Worm (Caenorhabditis elegans) whole organism, L3 larva: ENCODE results near the gene skr-9.
A peak's percentile ranks its signal among the peaks of the same experiment; 100 is the strongest.
"Not testable (repeated sequence)": the region's sequence is repeated elsewhere in the genome, so short reads cannot be mapped to it uniquely, and the experiment has no call there.

Experiments used
- R02D3.7 ChIP-seq: fragments of 150-350 bp; optimal IDR thresholded peaks from 2 replicates; lab custom pipeline; 2014; ENCODE audit warnings: missing biosample characterization, missing genetic modification characterization
- ZK546.5 ChIP-seq: sonication (generic microtip); optimal IDR thresholded peaks from 2 replicates; lab custom pipeline; 2017; ENCODE audit warnings: missing biosample characterization, missing genetic modification characterization
- aly-2 ChIP-seq: fragments of 150-350 bp; optimal IDR thresholded peaks from 2 replicates; lab custom pipeline; 2014; ENCODE audit warnings: missing biosample characterization, missing genetic modification characterization
- ceh-16 ChIP-seq: sonication (generic microtip); optimal IDR thresholded peaks from 2 replicates; lab custom pipeline; 2017; ENCODE audit warnings: missing biosample characterization, missing genetic modification characterization
- ceh-82 ChIP-seq: fragments of 150-350 bp; optimal IDR thresholded peaks from 2 replicates; lab custom pipeline; 2014; ENCODE audit warnings: missing biosample characterization, missing genetic modification characterization
- ceh-9 ChIP-seq: sonication (generic microtip); optimal IDR thresholded peaks from 2 replicates; lab custom pipeline; 2018; ENCODE audit warnings: missing biosample characterization, missing genetic modification characterization
- daf-12 ChIP-seq: fragments of 150-350 bp; optimal IDR thresholded peaks from 2 replicates; lab custom pipeline; 2014; ENCODE audit warnings: missing biosample characterization, missing genetic modification reagents, missing genetic modification characterization
- egl-27 ChIP-seq: sonication (generic microtip); optimal IDR thresholded peaks from 4 replicates; lab custom pipeline; 2017; ENCODE audit warnings: missing biosample characterization, missing genetic modification reagents, missing genetic modification characterization
- egl-5 ChIP-seq: fragments of 150-350 bp; optimal IDR thresholded peaks from 2 replicates; lab custom pipeline; 2017; ENCODE audit warnings: missing biosample characterization, missing genetic modification reagents, missing genetic modification characterization, inconsistent platforms
- elt-1 ChIP-seq: fragments of 150-350 bp; optimal IDR thresholded peaks from 2 replicates; lab custom pipeline; 2014; ENCODE audit warnings: missing biosample characterization, missing genetic modification characterization
- elt-2 ChIP-seq: sonication (generic microtip); optimal IDR thresholded peaks from 2 replicates; lab custom pipeline; 2016; ENCODE audit warnings: missing genetic modification reagents, mild to moderate bottlenecking, missing genetic modification characterization, missing compliant biosample characterization
- elt-3 ChIP-seq, 3 experiments: fragments of 150-350 bp in 1 of 3; sonication (generic microtip) in 2 of 3; optimal IDR thresholded peaks; 2 replicates in 2 of 3; 4 replicates in 1 of 3; lab custom pipeline; 2014 to 2017; ENCODE audit warnings: missing biosample characterization in 3 of 3, missing genetic modification characterization in 3 of 3
- eor-1 ChIP-seq, 2 experiments: fragments of 150-350 bp; optimal IDR thresholded peaks; 2 replicates each; lab custom pipeline; 2014 to 2018; ENCODE audit warnings: missing biosample characterization in 2 of 2, missing genetic modification characterization in 2 of 2
- fkh-2 ChIP-seq: fragments of 150-350 bp; optimal IDR thresholded peaks from 2 replicates; lab custom pipeline; 2014; ENCODE audit warnings: missing biosample characterization, missing genetic modification reagents, missing genetic modification characterization
- hmg-11 ChIP-seq: sonication (generic microtip); optimal IDR thresholded peaks from 2 replicates; lab custom pipeline; 2016; ENCODE audit warnings: missing genetic modification characterization, missing compliant biosample characterization
- lin-15B ChIP-seq: fragments of 150-350 bp; optimal IDR thresholded peaks from 2 replicates; lab custom pipeline; 2014; ENCODE audit warnings: missing biosample characterization, missing genetic modification characterization
- lin-39 ChIP-seq: fragments of 150-350 bp; optimal IDR thresholded peaks from 2 replicates; lab custom pipeline; 2018; ENCODE audit warnings: missing biosample characterization, missing genetic modification reagents, missing genetic modification characterization
- lsy-12 ChIP-seq: sonication (generic microtip); optimal IDR thresholded peaks from 2 replicates; lab custom pipeline; 2016; ENCODE audit warnings: mild to moderate bottlenecking, missing genetic modification characterization, missing compliant biosample characterization
- mdl-1 ChIP-seq: fragments of 150-350 bp; optimal IDR thresholded peaks from 2 replicates; lab custom pipeline; 2014; ENCODE audit warnings: missing biosample characterization, missing genetic modification characterization
- mml-1 ChIP-seq: fragments of 150-350 bp; sonication (generic microtip); optimal IDR thresholded peaks from 3 replicates; lab custom pipeline; 2014; ENCODE audit warnings: missing biosample characterization, missing genetic modification characterization
- nfya-1 ChIP-seq: sonication (generic microtip); optimal IDR thresholded peaks from 2 replicates; lab custom pipeline; 2017; ENCODE audit warnings: missing genetic modification characterization, mild to moderate bottlenecking, missing compliant biosample characterization, antibody characterized with exemption, moderate library complexity; ENCODE audit not compliant: insufficient read depth
- nhr-11 ChIP-seq: fragments of 150-350 bp; optimal IDR thresholded peaks from 2 replicates; lab custom pipeline; 2014; ENCODE audit warnings: missing biosample characterization, missing genetic modification characterization
- nhr-12 ChIP-seq: fragments of 150-350 bp; optimal IDR thresholded peaks from 2 replicates; lab custom pipeline; 2014; ENCODE audit warnings: missing biosample characterization, missing genetic modification characterization
- nhr-23 ChIP-seq: fragments of 150-350 bp; optimal IDR thresholded peaks from 2 replicates; lab custom pipeline; 2014; ENCODE audit warnings: missing biosample characterization, missing genetic modification reagents, missing genetic modification characterization
- nhr-237 ChIP-seq: fragments of 150-350 bp; optimal IDR thresholded peaks from 2 replicates; lab custom pipeline; 2014; ENCODE audit warnings: missing biosample characterization, missing genetic modification characterization
- nhr-25 ChIP-seq: sonication (generic microtip); optimal IDR thresholded peaks from 2 replicates; lab custom pipeline; 2017; ENCODE audit warnings: missing biosample characterization, missing genetic modification characterization
- nhr-28 ChIP-seq: fragments of 150-350 bp; optimal IDR thresholded peaks from 2 replicates; lab custom pipeline; 2014; ENCODE audit warnings: missing biosample characterization, missing genetic modification characterization
- nhr-43 ChIP-seq: sonication (generic microtip); optimal IDR thresholded peaks from 2 replicates; lab custom pipeline; 2016; ENCODE audit warnings: mild to moderate bottlenecking, missing genetic modification characterization, missing compliant biosample characterization; ENCODE audit not compliant: poor library complexity, severe bottlenecking
- nhr-67 ChIP-seq: fragments of 150-350 bp; optimal IDR thresholded peaks from 2 replicates; lab custom pipeline; 2014; ENCODE audit warnings: missing biosample characterization, missing genetic modification characterization
- nhr-76 ChIP-seq: fragments of 150-350 bp; sonication (generic microtip); optimal IDR thresholded peaks from 5 replicates; lab custom pipeline; 2014; ENCODE audit warnings: missing biosample characterization, missing genetic modification characterization
- nhr-77 ChIP-seq: fragments of 150-350 bp; optimal IDR thresholded peaks from 2 replicates; lab custom pipeline; 2014; ENCODE audit warnings: missing biosample characterization, missing genetic modification characterization
- pha-4 ChIP-seq: fragments of 150-350 bp; optimal IDR thresholded peaks from 2 replicates; lab custom pipeline; 2014; ENCODE audit warnings: missing biosample characterization, missing genetic modification reagents, missing genetic modification characterization
- pqm-1 ChIP-seq: fragments of 150-350 bp; optimal IDR thresholded peaks from 2 replicates; lab custom pipeline; 2017; ENCODE audit warnings: missing biosample characterization, missing genetic modification characterization, inconsistent platforms
- sea-2 ChIP-seq: fragments of 150-350 bp; sonication (generic microtip); optimal IDR thresholded peaks from 4 replicates; lab custom pipeline; 2014; ENCODE audit warnings: missing biosample characterization, missing genetic modification reagents, missing genetic modification characterization
- skn-1 ChIP-seq: fragments of 150-350 bp; optimal IDR thresholded peaks from 2 replicates; lab custom pipeline; 2014; ENCODE audit warnings: missing biosample characterization, missing genetic modification characterization
- snpc-4 ChIP-seq: fragments of 150-350 bp; optimal IDR thresholded peaks from 2 replicates; lab custom pipeline; 2014; ENCODE audit warnings: missing biosample characterization, missing genetic modification characterization
- tbx-2 ChIP-seq: sonication (generic microtip); optimal IDR thresholded peaks from 2 replicates; lab custom pipeline; 2016; ENCODE audit warnings: mild to moderate bottlenecking, missing genetic modification characterization, missing compliant biosample characterization
- unc-39 ChIP-seq: sonication (generic microtip); optimal IDR thresholded peaks from 4 replicates; lab custom pipeline; 2017; ENCODE audit warnings: missing biosample characterization, missing genetic modification characterization
- unc-62 ChIP-seq: fragments of 150-350 bp; sonication (generic microtip); optimal IDR thresholded peaks from 4 replicates; lab custom pipeline; 2014; ENCODE audit warnings: missing biosample characterization, missing genetic modification reagents, missing genetic modification characterization
- zag-1 ChIP-seq: fragments of 150-350 bp; optimal IDR thresholded peaks from 2 replicates; lab custom pipeline; 2014; ENCODE audit warnings: missing biosample characterization, missing genetic modification characterization
- ztf-4 ChIP-seq: fragments of 150-350 bp; optimal IDR thresholded peaks from 2 replicates; lab custom pipeline; 2014; ENCODE audit warnings: missing biosample characterization, missing genetic modification characterization

skr-9 gene

DNA sequence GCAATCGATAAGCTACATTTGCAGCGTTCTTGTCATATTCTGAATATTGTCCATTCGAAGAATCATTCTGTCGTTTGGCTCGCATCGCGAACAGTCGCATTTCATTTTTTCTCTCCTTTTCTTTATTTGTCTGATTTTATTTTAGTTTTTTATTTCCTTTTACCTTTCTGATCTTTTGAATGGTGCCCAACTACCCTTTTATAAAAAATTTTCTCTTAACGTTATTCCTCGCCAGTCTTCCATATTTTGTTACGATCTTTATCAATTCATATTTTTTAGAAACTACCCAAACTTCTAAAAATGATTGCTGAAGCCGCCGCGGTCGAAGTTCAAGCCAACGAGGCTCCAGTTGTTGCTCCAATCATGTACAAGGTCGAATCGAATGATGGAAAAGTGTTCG is at the start of gene skr-9:
skr-9 (plus strand) TSS at position 301 of the 400 bp plus-strand sequence.
- not testable (repeated sequence) for TF ChIP-seq nhr-28 (tag; lab: Kevin White, UChicago); eor-1 (tag; optimal IDR thresholded peaks at IDR 0.05; lab: Kevin White, UChicago); ceh-82 (tag; lab: Kevin White, UChicago)

DNA sequence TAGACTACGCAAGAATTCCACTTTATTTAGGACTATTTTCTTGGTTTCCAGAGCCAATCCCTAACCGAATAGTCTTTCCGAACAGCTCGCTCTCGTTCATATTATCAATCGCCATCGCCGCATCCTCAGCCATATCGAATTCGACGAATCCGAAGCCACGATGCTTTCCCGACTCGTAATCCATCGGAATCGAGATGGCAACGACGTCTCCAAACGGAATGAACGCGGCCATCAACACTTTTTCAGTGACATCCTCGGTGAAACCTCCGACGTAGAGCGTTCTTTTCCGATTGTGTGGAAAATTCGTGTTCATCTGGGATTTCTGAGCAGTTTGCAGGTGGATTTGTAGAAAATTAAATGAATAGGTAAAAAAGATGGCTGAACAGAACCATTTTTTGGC is 47.0 kb upstream of the skr-9 start, which contains the start of gene cyn-13:
cyn-13 (minus strand) TSS at position 313 of the 400 bp plus-strand sequence.
- TF ChIP-seq nhr-76 (tag; lab: Kevin White, UChicago), result no peak
- no peak for TF ChIP-seq aly-2 (tag; lab: Kevin White, UChicago)
- no peak for TF ChIP-seq daf-12 (tag; lab: Kevin White, UChicago)
- no peak for TF ChIP-seq R02D3.7 (tag; lab: Kevin White, UChicago)
- TF ChIP-seq nfya-1 (tag; lab: Kevin White, UChicago), result no peak
- no peak for TF ChIP-seq egl-27 (tag; lab: Kevin White, UChicago)

DNA sequence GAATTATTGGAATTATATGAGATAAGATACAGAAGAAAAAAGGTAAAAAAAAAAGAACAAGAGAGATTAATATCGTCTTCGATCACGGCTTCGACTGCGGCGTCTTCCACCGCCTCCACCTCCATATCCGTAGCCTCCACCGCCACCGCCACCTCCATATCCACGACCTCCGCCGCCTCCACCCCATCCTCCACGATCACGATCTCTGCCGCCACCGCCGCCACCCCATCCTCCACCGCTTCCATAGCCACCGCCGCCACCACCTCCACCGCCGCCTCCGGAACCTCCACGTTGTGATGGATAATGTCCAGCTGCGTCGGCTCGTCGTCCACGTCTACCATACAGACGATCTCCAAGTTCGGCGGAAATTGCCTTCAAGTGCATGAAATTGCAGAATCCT is 46.6 kb upstream of the skr-9 start:
- TF ChIP-seq ZK546.5 (tag; lab: Kevin White, UChicago) (no peak), ceh-16 (tag; lab: Kevin White, UChicago) (no peak), mml-1 (tag; lab: Kevin White, UChicago) (no peak), hmg-11 (tag; lab: Kevin White, UChicago) (no peak)

DNA sequence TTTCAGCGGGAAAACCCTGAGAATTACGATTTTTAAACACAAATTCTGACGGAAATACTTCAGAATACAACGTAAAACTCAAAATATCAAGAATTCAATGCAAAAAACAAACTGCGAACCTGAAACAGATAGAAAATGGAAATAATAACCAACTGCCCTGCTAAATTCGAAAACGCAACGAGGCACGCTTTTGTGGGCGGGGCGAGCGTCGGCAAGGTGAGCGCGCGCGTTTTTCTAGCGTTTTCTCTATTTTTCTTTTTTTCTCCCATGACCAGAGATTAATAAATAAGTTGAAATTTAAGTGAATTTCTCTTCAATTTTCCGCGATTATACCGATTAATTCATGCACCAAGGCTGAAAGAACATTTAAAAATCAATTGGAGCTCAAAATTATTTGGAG is 44.8 kb upstream of the skr-9 start, which contains the start of gene uaf-2:
uaf-2 (minus strand) TSS at position 183 of the 400 bp plus-strand sequence.
- TF ChIP-seq skn-1 (no peak), sea-2 (GFP tag; lab: Kevin White, UChicago) (no peak), nhr-28 (tag; lab: Kevin White, UChicago) (no peak), nhr-11 (no peak), fkh-2 (tag; lab: Kevin White, UChicago) (no peak), nhr-237 (tag; lab: Kevin White, UChicago) (no peak), nhr-76 (tag; lab: Kevin White, UChicago) (no peak), pqm-1 (tag; lab: Kevin White, UChicago) (no peak), daf-12 (tag; lab: Kevin White, UChicago) (no peak), elt-1 (no peak), nhr-43 (tag; lab: Kevin White, UChicago) (peak; percentile 47), unc-62 (GFP tag; lab: Kevin White, UChicago) (no peak), lin-39 (peak; percentile 32), snpc-4 (tag; lab: Kevin White, UChicago) (no peak), zag-1 (tag; lab: Kevin White, UChicago) (no peak), unc-39 (tag; lab: Kevin White, UChicago) (no peak), ceh-9 (tag; lab: Kevin White, UChicago) (no peak), eor-1 (tag; optimal IDR thresholded peaks at IDR 0.05; lab: Kevin White, UChicago) (no peak), nfya-1 (tag; lab: Kevin White, UChicago) (peak; percentile 56), nhr-12 (no peak), elt-2 (tag; lab: Kevin White, UChicago) (peak; percentile 1), egl-5 (tag; lab: Kevin White, UChicago) (no peak), ztf-4 (tag; lab: Kevin White, UChicago) (no peak), egl-27 (tag; lab: Kevin White, UChicago) (no peak), hmg-11 (tag; lab: Kevin White, UChicago) (peak; percentile 80), nhr-23 (tag; lab: Kevin White, UChicago) (peak; percentile 52), tbx-2 (no peak), elt-3 (tag; optimal IDR thresholded peaks at IDR 0.05; lab: Kevin White, UChicago) (no peak), ZK546.5 (tag; lab: Kevin White, UChicago) (no peak), nhr-67 (tag; lab: Kevin White, UChicago) (no peak), nhr-25 (tag; lab: Kevin White, UChicago) (no peak), nhr-77 (tag; lab: Kevin White, UChicago) (no peak), pha-4 (tag; lab: Kevin White, UChicago) (peak; percentile 61), aly-2 (tag; lab: Kevin White, UChicago) (no peak), mdl-1 (tag; lab: Kevin White, UChicago) (no peak), lin-15B (tag; lab: Kevin White, UChicago) (peak; percentile 3), mml-1 (tag; lab: Kevin White, UChicago) (no peak), ceh-16 (tag; lab: Kevin White, UChicago) (no peak), R02D3.7 (tag; lab: Kevin White, UChicago) (no peak), lsy-12 (tag; lab: Kevin White, UChicago) (no peak)
